Fruit fly (Drosophila melanogaster) whole organism, embryonic: ENCODE results near the gene Traf4.

Experiments used
- Atf6 ChIP-seq: fragments of 200-800 bp; sonication (Bioruptor generic); IDR thresholded peaks from 2 replicates; pipeline ENCODE4 v1.3.6; 2022; ENCODE audit warnings: missing biosample characterization, missing genetic modification characterization
- BEAF-32 ChIP-seq: fragments of 200-800 bp; sonication (Bioruptor generic); optimal IDR thresholded peaks from 3 replicates; lab custom pipeline; 2017; ENCODE audit warnings: missing biosample characterization, missing genetic modification characterization, mild to moderate bottlenecking, moderate library complexity, missing genetic modification reagents
- CG1233 ChIP-seq: fragments of 200-800 bp; sonication (Bioruptor generic); optimal IDR thresholded peaks from 4 replicates; lab custom pipeline; 2018; ENCODE audit warnings: missing biosample characterization, mild to moderate bottlenecking, missing genetic modification characterization
- CG13624 ChIP-seq: fragments of 200-800 bp; sonication (Bioruptor generic); optimal IDR thresholded peaks from 2 replicates; lab custom pipeline; 2016; ENCODE audit warnings: missing biosample characterization, missing genetic modification characterization
- CG16779 ChIP-seq: fragments of 200-800 bp; sonication (Bioruptor generic); IDR thresholded peaks from 2 replicates; pipeline ENCODE4 v1.3.6; 2022; ENCODE audit warnings: missing biosample characterization, missing genetic modification characterization
- CG17385 ChIP-seq: fragments of 200-800 bp; sonication (Bioruptor generic); optimal IDR thresholded peaks from 3 replicates; lab custom pipeline; 2018; ENCODE audit warnings: missing biosample characterization, mild to moderate bottlenecking, missing genetic modification characterization
- CG2116 ChIP-seq: fragments of 200-800 bp; sonication (Bioruptor generic); optimal IDR thresholded peaks from 3 replicates; lab custom pipeline; 2018; ENCODE audit warnings: missing biosample characterization, mild to moderate bottlenecking, missing genetic modification characterization
- CG2120 ChIP-seq: fragments of 200-800 bp; sonication (Bioruptor generic); optimal IDR thresholded peaks from 3 replicates; lab custom pipeline; 2016; ENCODE audit warnings: missing biosample characterization, missing genetic modification characterization
- CG2199 ChIP-seq: fragments of 200-800 bp; sonication (Bioruptor generic); IDR thresholded peaks from 3 replicates; pipeline ENCODE4 v1.3.6; 2022; ENCODE audit warnings: missing biosample characterization, missing genetic modification characterization
- CG2712 ChIP-seq: fragments of 200-800 bp; optimal IDR thresholded peaks from 3 replicates; lab custom pipeline; 2019; ENCODE audit warnings: missing biosample characterization, mild to moderate bottlenecking, missing genetic modification characterization, moderate library complexity
- CG30020 ChIP-seq: fragments of 200-800 bp; optimal IDR thresholded peaks from 2 replicates; lab custom pipeline; 2019; ENCODE audit warnings: missing biosample characterization, mild to moderate bottlenecking, missing genetic modification characterization, moderate library complexity
- CG32767 ChIP-seq: fragments of 200-800 bp; sonication (Bioruptor generic); IDR thresholded peaks from 2 replicates; pipeline ENCODE4 v1.3.6; 2022; ENCODE audit warnings: missing biosample characterization, missing genetic modification characterization
- CG33557 ChIP-seq: fragments of 200-800 bp; sonication (Bioruptor generic); optimal IDR thresholded peaks from 2 replicates; lab custom pipeline; 2019; ENCODE audit warnings: missing biosample characterization, mild to moderate bottlenecking, missing genetic modification characterization, moderate library complexity
- CG3847 ChIP-seq: fragments of 200-800 bp; sonication (Bioruptor generic); IDR thresholded peaks from 2 replicates; pipeline ENCODE4 v1.3.6; 2022; ENCODE audit warnings: missing biosample characterization, missing genetic modification characterization
- CG5180 ChIP-seq: fragments of 200-800 bp; sonication (Bioruptor generic); optimal IDR thresholded peaks from 3 replicates; lab custom pipeline; 2017; ENCODE audit warnings: missing biosample characterization, missing genetic modification characterization, mild to moderate bottlenecking, moderate library complexity, missing genetic modification reagents
- CG6689 ChIP-seq: fragments of 200-800 bp; sonication (Bioruptor generic); IDR thresholded peaks from 2 replicates; pipeline ENCODE4 v1.3.6; 2022; ENCODE audit warnings: missing biosample characterization, missing genetic modification characterization
- CG8388 ChIP-seq: fragments of 200-800 bp; sonication (Bioruptor generic); optimal IDR thresholded peaks from 2 replicates; lab custom pipeline; 2019; ENCODE audit warnings: missing biosample characterization, mild to moderate bottlenecking, missing genetic modification characterization, moderate library complexity
- CG8765 ChIP-seq: fragments of 200-800 bp; sonication (Bioruptor generic); IDR thresholded peaks from 2 replicates; pipeline ENCODE4 v1.3.6; 2022; ENCODE audit warnings: missing biosample characterization, missing genetic modification characterization
- CG9932 ChIP-seq: fragments of 200-800 bp; sonication (Bioruptor generic); IDR thresholded peaks from 2 replicates; pipeline ENCODE4 v1.3.6; 2022; ENCODE audit warnings: missing biosample characterization, missing genetic modification characterization
- Dll ChIP-seq: fragments of 200-800 bp; sonication (Bioruptor generic); IDR thresholded peaks from 4 replicates; pipeline ENCODE4 v1.3.6; 2022; ENCODE audit warnings: missing biosample characterization, missing genetic modification characterization; ENCODE audit not compliant: partially characterized antibody
- Dp ChIP-seq: fragments of 200-800 bp; sonication (Bioruptor generic); optimal IDR thresholded peaks from 2 replicates; lab custom pipeline; 2018; ENCODE audit warnings: missing biosample characterization, mild to moderate bottlenecking, missing genetic modification characterization, moderate library complexity
- Fer2 ChIP-seq: fragments of 200-800 bp; sonication (Bioruptor generic); optimal IDR thresholded peaks from 2 replicates; lab custom pipeline; 2018; ENCODE audit warnings: missing biosample characterization, mild to moderate bottlenecking, missing genetic modification characterization, moderate library complexity
- Gsc ChIP-seq: fragments of 200-800 bp; sonication (Bioruptor generic); IDR thresholded peaks from 2 replicates; pipeline ENCODE4 v1.3.6; 2022; ENCODE audit warnings: missing biosample characterization, missing genetic modification characterization
- Hmr ChIP-seq: fragments of 200-800 bp; sonication (Bioruptor generic); optimal IDR thresholded peaks from 3 replicates; lab custom pipeline; 2017; ENCODE audit warnings: mild to moderate bottlenecking, missing biosample characterization, missing genetic modification reagents, missing genetic modification characterization
- Hr78 ChIP-seq, 2 experiments: fragments of 200-800 bp in 1 of 2; fragments of >200 bp in 1 of 2; sonication (Bioruptor generic) in 1 of 2; optimal IDR thresholded peaks; 2 replicates each; lab custom pipeline; 2017 to 2019; ENCODE audit warnings: missing biosample characterization in 2 of 2, missing genetic modification characterization in 2 of 2, mild to moderate bottlenecking in 1 of 2, moderate library complexity in 1 of 2
- Mes4 ChIP-seq: fragments of 200-800 bp; sonication (Bioruptor generic); optimal IDR thresholded peaks from 2 replicates; lab custom pipeline; 2016; ENCODE audit warnings: missing biosample characterization, missing genetic modification characterization
- Nf-YC ChIP-seq: fragments of 200-800 bp; optimal IDR thresholded peaks from 3 replicates; lab custom pipeline; 2019; ENCODE audit warnings: missing biosample characterization, mild to moderate bottlenecking, missing genetic modification characterization, moderate library complexity
- aop ChIP-seq: fragments of 200-800 bp; sonication (Bioruptor generic); IDR thresholded peaks from 2 replicates; pipeline ENCODE4 v1.3.6; 2022; ENCODE audit warnings: missing biosample characterization, missing genetic modification characterization
- ash1 ChIP-seq: fragments of 200-800 bp; sonication (Bioruptor generic); optimal IDR thresholded peaks from 2 replicates; lab custom pipeline; 2018; ENCODE audit warnings: missing biosample characterization, mild to moderate bottlenecking, missing genetic modification characterization
- br ChIP-seq: fragments of >200 bp; optimal IDR thresholded peaks from 2 replicates; lab custom pipeline; 2017
- cad ChIP-seq: fragments of >200 bp; optimal IDR thresholded peaks from 2 replicates; lab custom pipeline; 2017; ENCODE audit warnings: missing biosample characterization, missing genetic modification characterization
- caup ChIP-seq: fragments of 200-800 bp; sonication (Bioruptor generic); optimal IDR thresholded peaks from 3 replicates; lab custom pipeline; 2017; ENCODE audit warnings: missing biosample characterization, mild to moderate bottlenecking, missing genetic modification characterization, moderate library complexity; ENCODE audit not compliant: severe bottlenecking
- chif ChIP-seq, 2 experiments: fragments of 200-800 bp; sonication (Bioruptor generic); optimal IDR thresholded peaks; 3 replicates each; lab custom pipeline; 2016; ENCODE audit warnings: missing biosample characterization in 2 of 2, missing genetic modification characterization in 2 of 2
- ems ChIP-seq: fragments of 200-800 bp; sonication (Bioruptor generic); optimal IDR thresholded peaks from 3 replicates; lab custom pipeline; 2016; ENCODE audit warnings: missing biosample characterization, missing genetic modification characterization
- eve ChIP-seq, 2 experiments: fragments of >200 bp; optimal IDR thresholded peaks; 2 replicates each; lab custom pipeline; 2017; ENCODE audit warnings: missing biosample characterization in 2 of 2, missing genetic modification characterization in 2 of 2
- fd64A ChIP-seq: fragments of 200-800 bp; sonication (Bioruptor generic); optimal IDR thresholded peaks from 3 replicates; lab custom pipeline; 2018; ENCODE audit warnings: missing biosample characterization, mild to moderate bottlenecking, missing genetic modification characterization
- fru ChIP-seq: fragments of >200 bp; optimal IDR thresholded peaks from 2 replicates; lab custom pipeline; 2017
- ftz-f1 ChIP-seq: fragments of 200-800 bp; sonication (Bioruptor generic); optimal IDR thresholded peaks from 2 replicates; lab custom pipeline; 2016; ENCODE audit warnings: missing biosample characterization, missing genetic modification characterization
- gem ChIP-seq: fragments of 200-800 bp; sonication (Bioruptor generic); optimal IDR thresholded peaks from 2 replicates; lab custom pipeline; 2019; ENCODE audit warnings: missing biosample characterization, mild to moderate bottlenecking, missing genetic modification characterization, moderate library complexity
- grn ChIP-seq: fragments of 200-800 bp; sonication (Bioruptor generic); optimal IDR thresholded peaks from 3 replicates; lab custom pipeline; 2017; ENCODE audit warnings: missing biosample characterization, missing genetic modification characterization
- hbn ChIP-seq: fragments of 200-800 bp; sonication (Bioruptor generic); IDR thresholded peaks from 2 replicates; pipeline ENCODE4 v1.3.6; 2022; ENCODE audit warnings: missing biosample characterization, missing genetic modification characterization; ENCODE audit not compliant: partially characterized antibody
- ind ChIP-seq: fragments of 200-800 bp; sonication (Bioruptor generic); optimal IDR thresholded peaks from 3 replicates; lab custom pipeline; 2016; ENCODE audit warnings: missing biosample characterization, missing genetic modification characterization
- lbe ChIP-seq: fragments of 200-800 bp; sonication (Bioruptor generic); optimal IDR thresholded peaks from 2 replicates; lab custom pipeline; 2016; ENCODE audit warnings: missing biosample characterization, mild to moderate bottlenecking, missing genetic modification characterization
- lilli ChIP-seq: fragments of 200-800 bp; sonication (Bioruptor generic); optimal IDR thresholded peaks from 3 replicates; lab custom pipeline; 2016; ENCODE audit warnings: missing biosample characterization, missing genetic modification characterization
- luna ChIP-seq: fragments of 200-800 bp; sonication (Bioruptor generic); optimal IDR thresholded peaks from 2 replicates; lab custom pipeline; 2016; ENCODE audit warnings: missing biosample characterization, missing genetic modification characterization
- ro ChIP-seq: fragments of 200-800 bp; sonication (Bioruptor generic); IDR thresholded peaks from 2 replicates; pipeline ENCODE4 v1.3.6; 2022; ENCODE audit warnings: missing biosample characterization, missing genetic modification characterization
- ssp ChIP-seq: fragments of 200-800 bp; sonication (Bioruptor generic); IDR thresholded peaks from 2 replicates; pipeline ENCODE4 v1.3.6; 2022; ENCODE audit warnings: missing biosample characterization, missing genetic modification characterization
- tin ChIP-seq: fragments of 200-800 bp; sonication (Bioruptor generic); optimal IDR thresholded peaks from 3 replicates; lab custom pipeline; 2016; ENCODE audit warnings: missing biosample characterization, missing genetic modification characterization
- trh ChIP-seq: fragments of 200-800 bp; sonication (Bioruptor generic); optimal IDR thresholded peaks from 2 replicates; lab custom pipeline; 2016; ENCODE audit warnings: missing biosample characterization, missing genetic modification characterization
- zen2 ChIP-seq: fragments of 200-800 bp; sonication (Bioruptor generic); IDR thresholded peaks from 3 replicates; pipeline ENCODE4 v1.3.6; 2022; ENCODE audit warnings: missing biosample characterization, missing genetic modification characterization; ENCODE audit not compliant: partially characterized antibody
- zfh1 ChIP-seq: fragments of 200-800 bp; sonication (Bioruptor generic); IDR thresholded peaks from 3 replicates; pipeline ENCODE4 v1.3.6; 2022; ENCODE audit warnings: missing biosample characterization, missing genetic modification characterization

Gene Traf4

dm6 chr2L:4350683-4351324, 10.9 kb upstream of the Traf4 start (continued):
- TF ChIP-seq gem (tag; lab: Kevin White, UChicago) (peak; percentile 87), tin (GFP tag; lab: Kevin White, UChicago) (peak; percentile 59), ro (no peak), Fer2 (tag; lab: Kevin White, UChicago) (no peak), zfh1 (GFP tag; lab: Robert Waterston, UW) (peak; percentile 91), CG5180 (GFP tag; lab: Kevin White, UChicago) (no peak), Dp (GFP tag; lab: Kevin White, UChicago) (no peak), Gsc (GFP tag; lab: Robert Waterston, UW) (no peak), ssp (0 out of 2 replicates have a peak, but pooled peaks have one; percentile 21), Hmr (GFP tag; lab: Kevin White, UChicago) (no peak), hbn (no peak), cad (GFP tag; lab: Kevin White, UChicago) (no peak), CG6689 (GFP tag; lab: Robert Waterston, UW) (peak; percentile 83), CG32767 (GFP tag; lab: Robert Waterston, UW) (0 out of 2 replicates have a peak, but pooled peaks have one; percentile 24), CG2199 (GFP tag; lab: Robert Waterston, UW) (no peak), CG33557 (GFP tag; lab: Kevin White, UChicago) (peak; percentile 90), caup (GFP tag; lab: Kevin White, UChicago) (no peak), CG2120 (GFP tag; lab: Kevin White, UChicago) (no peak), zen2 (GFP tag; lab: Robert Waterston, UW) (no peak), ind (GFP tag; lab: Kevin White, UChicago) (peak; percentile 9), grn (GFP tag; lab: Kevin White, UChicago) (no peak), eve (GFP tag; optimal IDR thresholded peaks at IDR 0.05; lab: Kevin White, UChicago) (no peak), ash1 (no peak), fru (lab: Kevin White, UChicago) (no peak), ftz-f1 (GFP tag; lab: Kevin White, UChicago) (no peak), CG2116 (GFP tag; lab: Kevin White, UChicago) (peak; percentile 32), luna (GFP tag; lab: Kevin White, UChicago) (no peak), CG13624 (GFP tag; lab: Kevin White, UChicago) (peak; percentile 44), BEAF-32 (GFP tag; lab: Kevin White, UChicago) (no peak), trh (no peak), CG3847 (GFP tag; lab: Robert Waterston, UW) (0 out of 2 replicates have a peak, but pooled peaks have one; percentile 20), ems (GFP tag; lab: Kevin White, UChicago) (peak; percentile 19), br (lab: Kevin White, UChicago) (no peak), CG30020 (tag; lab: Kevin White, UChicago) (peak; percentile 22), Hr78 (GFP tag; optimal IDR thresholded peaks at IDR 0.05; lab: Kevin White, UChicago) (no peak), CG16779 (GFP tag; lab: Robert Waterston, UW) (no peak), lbe (no peak), CG8765 (peak; percentile 87), lilli (GFP tag; lab: Kevin White, UChicago) (peak; percentile 55), Atf6 (GFP tag; lab: Robert Waterston, UW) (no peak), CG17385 (GFP tag; lab: Kevin White, UChicago) (peak; percentile 4), CG9932 (GFP tag; lab: Robert Waterston, UW) (no peak), CG1233 (GFP tag; lab: Kevin White, UChicago) (peak; percentile 82), Dll (GFP tag; lab: Robert Waterston, UW) (no peak), chif (GFP tag; optimal IDR thresholded peaks at IDR 0.05; lab: Kevin White, UChicago) (peak; percentile 52 to 90), aop (GFP tag; lab: Robert Waterston, UW) (no peak), fd64A (GFP tag; lab: Kevin White, UChicago) (no peak), Mes4 (GFP tag; lab: Kevin White, UChicago) (peak; percentile 67), CG2712 (peak; percentile 93), Nf-YC (tag; lab: Kevin White, UChicago) (no peak), CG8388 (GFP tag; lab: Kevin White, UChicago) (peak; percentile 73)
